Fruit fly (Drosophila melanogaster) Kc167 (cell line): ENCODE results near the gene CG32262.

Experiments used
- Myc ChIP-seq: fragments of >200 bp; optimal IDR thresholded peaks from 2 replicates; lab custom pipeline; 2017; ENCODE audit warnings: missing external identifiers
- h ChIP-seq: fragments of >200 bp; optimal IDR thresholded peaks from 3 replicates; lab custom pipeline; 2018; ENCODE audit warnings: missing external identifiers
- psq ChIP-seq: fragments of >200 bp; optimal IDR thresholded peaks from 2 replicates; lab custom pipeline; 2017; ENCODE audit warnings: missing external identifiers

DNA sequence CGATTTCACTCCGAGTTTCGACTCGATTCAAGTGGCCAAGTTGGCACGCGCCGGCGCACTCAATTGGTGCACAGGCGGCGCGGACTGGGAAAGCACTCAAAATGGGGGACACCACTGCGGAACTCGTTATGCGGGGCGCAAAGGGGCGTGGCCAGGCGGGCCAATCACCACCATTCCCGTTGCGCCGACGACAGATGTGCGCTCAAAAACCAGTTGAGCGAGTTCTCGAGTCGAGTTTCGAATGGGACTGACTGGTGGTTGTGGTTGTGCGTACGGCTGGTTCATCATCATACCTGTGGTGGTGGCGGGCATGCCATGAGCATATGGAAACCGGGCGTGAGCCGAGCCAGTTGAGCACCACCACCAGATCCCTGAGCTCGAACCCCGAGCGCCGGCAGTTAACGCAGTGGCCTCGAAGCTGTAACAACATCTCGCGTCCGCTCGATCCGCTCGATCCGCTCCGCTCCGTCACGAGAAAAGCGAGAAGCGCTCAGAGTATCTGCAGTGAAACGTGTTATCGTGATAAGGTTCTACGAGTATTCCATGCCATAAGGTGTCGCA, 35.9 kb upstream of the CG32262 start, which contains the start of gene Awh:
- TF ChIP-seq Myc (lab: Kevin White, UChicago) (no peak), h (lab: Kevin White, UChicago) (no peak), psq (lab: Kevin White, UChicago) (no peak)
